Worm (Caenorhabditis elegans) whole organism, L4 larva: Measurements from ENCODE around the gene leo-1.

Source experiments
- ama-1 ChIP-seq: fragments of 150-350 bp; optimal IDR thresholded peaks from 2 replicates; lab custom pipeline; 2014; ENCODE audit warnings: inconsistent platforms, mixed read lengths
- dpl-1 ChIP-seq: fragments of 150-350 bp; optimal IDR thresholded peaks from 2 replicates; lab custom pipeline; 2014; ENCODE audit warnings: missing biosample characterization, missing genetic modification reagents, missing genetic modification characterization
- dve-1 ChIP-seq: sonication (generic microtip); optimal IDR thresholded peaks from 2 replicates; lab custom pipeline; 2017; ENCODE audit warnings: antibody characterized with exemption, mild to moderate bottlenecking, missing genetic modification characterization, missing compliant biosample characterization; ENCODE audit not compliant: insufficient read depth
- fkh-10 ChIP-seq: fragments of 150-350 bp; optimal IDR thresholded peaks from 2 replicates; lab custom pipeline; 2014; ENCODE audit warnings: missing biosample characterization, missing genetic modification reagents, missing genetic modification characterization
- madf-9 ChIP-seq: fragments of 200-800 bp; sonication (Bioruptor generic); conservative IDR thresholded peaks from 2 replicates; pipeline ENCODE4 v1.3.6; 2022; ENCODE audit warnings: missing genetic modification reagents, missing genetic modification characterization, missing compliant biosample characterization
- nhr-11 ChIP-seq: fragments of 150-350 bp; optimal IDR thresholded peaks from 2 replicates; lab custom pipeline; 2014; ENCODE audit warnings: missing biosample characterization, missing genetic modification characterization
- nhr-25 ChIP-seq: sonication (generic microtip); optimal IDR thresholded peaks from 2 replicates; lab custom pipeline; 2017; ENCODE audit warnings: missing genetic modification characterization, mild to moderate bottlenecking, missing compliant biosample characterization, antibody characterized with exemption, moderate library complexity, borderline replicate concordance; ENCODE audit not compliant: insufficient read depth
- pha-4 ChIP-seq, 2 experiments: fragments of 150-350 bp in 1 of 2; fragments of 200-800 bp in 1 of 2; sonication (Bioruptor generic) in 1 of 2; IDR thresholded peaks in 1 of 2; optimal IDR thresholded peaks in 1 of 2; 2 replicates each; pipeline versions ENCODE4 v1.3.6 to Lab custom; 2014 to 2022; ENCODE audit warnings: missing genetic modification characterization in 2 of 2, missing genetic modification reagents in 2 of 2, missing biosample characterization in 1 of 2, missing compliant biosample characterization in 1 of 2
- ztf-11 ChIP-seq: fragments of 150-350 bp; optimal IDR thresholded peaks from 2 replicates; lab custom pipeline; 2014; ENCODE audit warnings: missing biosample characterization, missing genetic modification characterization

DNA sequence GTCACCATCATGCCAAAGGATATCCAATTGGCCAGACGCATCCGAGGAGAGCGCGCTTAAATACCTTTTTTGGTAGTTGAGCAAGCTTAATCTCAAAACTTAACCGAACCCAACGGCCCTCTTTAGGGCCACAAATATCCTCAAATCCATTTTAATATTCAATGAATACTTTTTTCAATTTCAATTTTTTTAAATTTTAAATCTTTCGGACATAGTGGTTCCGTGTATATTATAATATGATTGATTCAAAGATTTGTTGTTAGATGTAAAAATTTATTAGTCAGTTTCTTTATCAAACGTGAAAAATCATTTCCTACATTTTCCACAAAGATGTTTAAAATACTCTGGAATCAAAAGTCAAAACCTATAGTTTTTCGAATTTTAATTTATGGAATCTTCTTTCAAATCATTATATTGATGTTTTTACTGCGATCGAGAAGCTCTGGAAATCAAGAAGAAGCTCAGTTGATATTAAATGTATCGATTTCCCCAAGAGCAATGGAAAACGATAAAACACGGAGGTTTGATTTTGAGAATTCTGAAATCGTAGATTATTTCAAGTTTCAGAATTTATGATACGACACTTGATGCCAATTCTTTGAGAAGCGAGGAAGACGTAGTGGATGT is 2.1 kb downstream of the leo-1 start, which contains the start of gene B0035.21:
- TF ChIP-seq ama-1 (lab: Kevin White, UChicago) (no peak), pha-4 (GFP tag; IDR thresholded peaks at IDR 0.05; lab: Robert Waterston, UW) (0 out of 2 replicates have a peak, but pooled peaks have one; percentile 32), pha-4 (tag; optimal IDR thresholded peaks at IDR 0.05; lab: Kevin White, UChicago) (no peak), fkh-10 (GFP tag; lab: Kevin White, UChicago) (no peak), dpl-1 (no peak), madf-9 (GFP tag; lab: Robert Waterston, UW) (no peak), nhr-25 (tag; lab: Kevin White, UChicago) (no peak), dve-1 (peak; percentile 4), nhr-11 (no peak), ztf-11 (tag; lab: Kevin White, UChicago) (no peak)
